Fruit fly (Drosophila melanogaster): ENCODE data around the gene Pcd.

DNA sequence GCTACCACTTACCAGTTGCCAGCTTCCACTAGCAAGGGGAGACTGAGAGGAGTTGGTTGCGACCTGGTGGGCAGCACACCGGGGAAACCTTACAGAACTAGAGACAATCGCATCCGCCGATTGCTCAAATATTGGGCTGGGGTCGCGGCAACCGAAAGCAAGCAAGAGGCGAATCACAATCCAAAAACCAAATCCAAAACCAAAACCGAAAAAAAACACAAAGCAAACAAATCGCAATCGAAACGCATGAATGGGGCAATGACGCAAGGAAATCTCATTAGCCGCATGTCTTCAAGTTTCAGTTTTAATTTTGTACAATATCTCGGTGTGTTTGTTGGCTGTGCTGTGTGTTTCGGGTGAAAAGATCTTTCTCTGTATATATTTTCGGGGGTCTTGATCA is 33.8 kb upstream of the Pcd start, which contains the start of gene Obp99c:
- TF ChIP-seq D1 (tag; optimal IDR thresholded peaks at IDR 0.05) (no peak), Pif1B (GFP tag; optimal IDR thresholded peaks at IDR 0.05) (no peak), gl (tag; optimal IDR thresholded peaks at IDR 0.05) (no peak), CG4496 (GFP tag; IDR thresholded peaks at IDR 0.05) (no peak), Snoo (tag; optimal IDR thresholded peaks at IDR 0.05) (no peak), CG10348 (GFP tag; IDR thresholded peaks at IDR 0.05) (no peak), CG32121 (GFP tag; IDR thresholded peaks at IDR 0.05) (no peak)
